Worm (Caenorhabditis elegans): Measurements from ENCODE around the gene der-2.

der-2 gene

ce11 chrIII:7180613-7181012 is 42.3 kb downstream of the der-2 start, which contains the start of gene ndab-2 (continued):
- TF ChIP-seq hsf-1 (GFP tag; IDR thresholded peaks at IDR 0.05): peak; percentile 68; the same call in 1 of the 2 replicates
- peak; percentile 88 for TF ChIP-seq B0336.3 (GFP tag; IDR thresholded peaks at IDR 0.05)
- peak; percentile 19 for TF ChIP-seq dpff-1 (tag; optimal IDR thresholded peaks at IDR 0.05)
- TF ChIP-seq mes-4 (tag; optimal IDR thresholded peaks at IDR 0.05): no peak
- TF ChIP-seq hmg-20 (GFP tag; IDR thresholded peaks at IDR 0.05): no peak
- no peak for TF ChIP-seq B0035.1 (tag; optimal IDR thresholded peaks at IDR 0.05)
- TF ChIP-seq Y53G8AR.9 (GFP tag; conservative IDR thresholded peaks at IDR 0.05): peak; percentile 89
- TF ChIP-seq repo-1 (tag; optimal IDR thresholded peaks at IDR 0.05): peak; percentile 52
- no peak for TF ChIP-seq F22D6.2 (tag; optimal IDR thresholded peaks at IDR 0.05)
- peak; percentile 74 for TF ChIP-seq rcor-1 (GFP tag; IDR thresholded peaks at IDR 0.05)
- 0 out of 2 replicates have a peak, but pooled peaks have one; percentile 43 for TF ChIP-seq nfyb-1 (GFP tag; IDR thresholded peaks at IDR 0.05)
- TF ChIP-seq sptf-2 (GFP tag; optimal IDR thresholded peaks at IDR 0.05): no peak
- TF ChIP-seq snpc-3.4 (tag; optimal IDR thresholded peaks at IDR 0.05): peak; percentile 57
- peak; percentile 75 for TF ChIP-seq Y56A3A.18 (GFP tag; IDR thresholded peaks at IDR 0.05)
- TF ChIP-seq Y95B8A.8 (GFP tag; IDR thresholded peaks at IDR 0.05): no peak
- no peak for TF ChIP-seq snpc-4 (GFP tag; optimal IDR thresholded peaks at IDR 0.05)
- TF ChIP-seq snpc-4 (tag; optimal IDR thresholded peaks at IDR 0.05): peak in 1 of 4 experiments; percentile 5
- TF ChIP-seq mcd-1 (GFP tag; IDR thresholded peaks at IDR 0.05): peak; percentile 47; the same call in 1 of the 2 replicates
- no peak for TF ChIP-seq ccch-3 (GFP tag; optimal IDR thresholded peaks at IDR 0.05)
- TF ChIP-seq F33H1.4 (GFP tag; IDR thresholded peaks at IDR 0.05): peak; percentile 59
- TF ChIP-seq F39B2.1 (GFP tag; IDR thresholded peaks at IDR 0.05): 0 out of 2 replicates have a peak, but pooled peaks have one; percentile 65
- no peak for TF ChIP-seq lag-1 (GFP tag; IDR thresholded peaks at IDR 0.05)
- TF ChIP-seq Y67H2A.10 (GFP tag; conservative IDR thresholded peaks at IDR 0.05): no peak
- no peak for TF ChIP-seq F57C9.4 (tag; optimal IDR thresholded peaks at IDR 0.05)
- TF ChIP-seq lsy-27 (tag; optimal IDR thresholded peaks at IDR 0.05; ENCODE audit: borderline replicate concordance, insufficient read depth): no peak
- peak; percentile 87 for TF ChIP-seq madf-3 (GFP tag; IDR thresholded peaks at IDR 0.05)
- TF ChIP-seq tlf-1 (GFP tag; optimal IDR thresholded peaks at IDR 0.05): peak; percentile 60
- no peak for TF ChIP-seq chd-7 (tag; optimal IDR thresholded peaks at IDR 0.05)
- TF ChIP-seq pbrm-1 (GFP tag; IDR thresholded peaks at IDR 0.05): peak; percentile 42; the same call in 1 of the 2 replicates
- TF ChIP-seq F49E8.2 (tag; optimal IDR thresholded peaks at IDR 0.05; ENCODE audit: insufficient read depth): peak; percentile 26
- no peak for TF ChIP-seq T26A5.8 (tag; optimal IDR thresholded peaks at IDR 0.05)
- peak; percentile 79 for TF ChIP-seq attf-6 (GFP tag; IDR thresholded peaks at IDR 0.05)
- peak; percentile 41; the same call in 1 of the 2 replicates for TF ChIP-seq egl-44 (GFP tag; IDR thresholded peaks at IDR 0.05)
- TF ChIP-seq lsl-1 (GFP tag; optimal IDR thresholded peaks at IDR 0.05): peak; percentile 33
- 0 out of 2 replicates have a peak, but pooled peaks have one; percentile 51 for TF ChIP-seq aptf-3 (GFP tag; IDR thresholded peaks at IDR 0.05)
- peak; percentile 13 for TF ChIP-seq ztf-18 (tag; optimal IDR thresholded peaks at IDR 0.05)

- TF ChIP-seq gei-17 (GFP tag; optimal IDR thresholded peaks at IDR 0.05) (no peak), ztf-18 (tag; optimal IDR thresholded peaks at IDR 0.05) (peak; percentile 1), Y67H2A.10 (GFP tag; conservative IDR thresholded peaks at IDR 0.05) (peak; percentile 23; the same call in 1 of the 2 replicates), ztf-22 (GFP tag; optimal IDR thresholded peaks at IDR 0.05) (no peak), aptf-2 (GFP tag; conservative IDR thresholded peaks at IDR 0.05) (no peak), hmg-1.2 (GFP tag; IDR thresholded peaks at IDR 0.05) (peak; percentile 87), F57A8.1 (GFP tag; optimal IDR thresholded peaks at IDR 0.05) (no peak), lag-1 (GFP tag; IDR thresholded peaks at IDR 0.05) (no peak), him-1 (tag; optimal IDR thresholded peaks at IDR 0.05) (peak; percentile 17), ZK185.1 (tag; optimal IDR thresholded peaks at IDR 0.05; ENCODE audit: poor library complexity, severe bottlenecking) (peak; percentile 57), pha-4 (tag; optimal IDR thresholded peaks at IDR 0.05) (peak; percentile 89), K11D2.4 (GFP tag; IDR thresholded peaks at IDR 0.05) (0 out of 2 replicates have a peak, but pooled peaks have one; percentile 34), madf-10 (tag; optimal IDR thresholded peaks at IDR 0.05) (peak; percentile 2), B0261.1 (tag; optimal IDR thresholded peaks at IDR 0.05) (no peak), F33H1.4 (GFP tag; IDR thresholded peaks at IDR 0.05) (peak; percentile 98)
These were observed 43.2 kb downstream of the der-2 start, which contains the start of the genes rps-14 and rpl-36 for ce11 chrIII:7179538-7180301. Gene rps-14 (minus strand): TSS chrIII:7179588. Gene rpl-36 (plus strand): TSS chrIII:7180251.
